Fruit fly (Drosophila melanogaster) whole organism, embryonic: ENCODE data around the gene CG42650.

Experiments
- BtbVII ChIP-seq: fragments of 200-800 bp; sonication (Bioruptor generic); optimal IDR thresholded peaks from 3 replicates; lab custom pipeline; 2017; ENCODE audit warnings: missing biosample characterization, mild to moderate bottlenecking, missing genetic modification characterization
- CG10147 ChIP-seq: fragments of 200-800 bp; sonication (Bioruptor generic); optimal IDR thresholded peaks from 2 replicates; lab custom pipeline; 2019; ENCODE audit warnings: missing biosample characterization, mild to moderate bottlenecking, missing genetic modification characterization, moderate library complexity
- CG10431 ChIP-seq: fragments of 200-800 bp; sonication (Bioruptor generic); optimal IDR thresholded peaks from 3 replicates; lab custom pipeline; 2018; ENCODE audit warnings: missing biosample characterization, mild to moderate bottlenecking, missing genetic modification characterization
- CG12071 ChIP-seq: fragments of 200-800 bp; sonication (Bioruptor generic); optimal IDR thresholded peaks from 3 replicates; lab custom pipeline; 2018; ENCODE audit warnings: missing biosample characterization, mild to moderate bottlenecking, missing genetic modification characterization
- CG12299 ChIP-seq: fragments of 200-800 bp; sonication (Bioruptor generic); optimal IDR thresholded peaks from 2 replicates; lab custom pipeline; 2018; ENCODE audit warnings: missing biosample characterization, mild to moderate bottlenecking, missing genetic modification characterization
- CG13123 ChIP-seq: fragments of 200-800 bp; sonication (Bioruptor generic); optimal IDR thresholded peaks from 2 replicates; lab custom pipeline; 2016; ENCODE audit warnings: missing biosample characterization, missing genetic modification characterization
- CG14050 ChIP-seq: fragments of 200-800 bp; sonication (Bioruptor generic); IDR thresholded peaks from 3 replicates; pipeline ENCODE4 v1.3.6; 2022; ENCODE audit warnings: missing biosample characterization, missing genetic modification characterization
- CG15696 ChIP-seq: fragments of 200-800 bp; sonication (Bioruptor generic); optimal IDR thresholded peaks from 2 replicates; lab custom pipeline; 2019; ENCODE audit warnings: missing biosample characterization, mild to moderate bottlenecking, missing genetic modification characterization, moderate library complexity
- CG16813 ChIP-seq: fragments of 200-800 bp; sonication (Bioruptor generic); IDR thresholded peaks from 3 replicates; pipeline ENCODE4 v1.3.6; 2022; ENCODE audit warnings: missing biosample characterization, missing genetic modification characterization; ENCODE audit not compliant: partially characterized antibody
- CG17385 ChIP-seq: fragments of 200-800 bp; sonication (Bioruptor generic); optimal IDR thresholded peaks from 3 replicates; lab custom pipeline; 2018; ENCODE audit warnings: missing biosample characterization, mild to moderate bottlenecking, missing genetic modification characterization
- CG17802 ChIP-seq: fragments of 200-800 bp; sonication (Bioruptor generic); optimal IDR thresholded peaks from 2 replicates; lab custom pipeline; 2018; ENCODE audit warnings: missing biosample characterization, mild to moderate bottlenecking, missing genetic modification characterization, moderate library complexity
- CG3065 ChIP-seq: fragments of 200-800 bp; sonication (Bioruptor generic); optimal IDR thresholded peaks from 2 replicates; lab custom pipeline; 2016; ENCODE audit warnings: missing biosample characterization, missing genetic modification characterization
- CG34376 ChIP-seq: fragments of 200-800 bp; sonication (Bioruptor generic); optimal IDR thresholded peaks from 2 replicates; lab custom pipeline; 2018; ENCODE audit warnings: missing biosample characterization, mild to moderate bottlenecking, missing genetic modification characterization
- CG3847 ChIP-seq: fragments of 200-800 bp; sonication (Bioruptor generic); IDR thresholded peaks from 2 replicates; pipeline ENCODE4 v1.3.6; 2022; ENCODE audit warnings: missing biosample characterization, missing genetic modification characterization
- CG6854 ChIP-seq: fragments of 200-800 bp; sonication (Bioruptor generic); optimal IDR thresholded peaks from 3 replicates; lab custom pipeline; 2017; ENCODE audit warnings: missing biosample characterization, mild to moderate bottlenecking, missing genetic modification characterization
- CG7987 ChIP-seq: fragments of 200-800 bp; sonication (Bioruptor generic); optimal IDR thresholded peaks from 2 replicates; lab custom pipeline; 2018; ENCODE audit warnings: missing biosample characterization, mild to moderate bottlenecking, missing genetic modification characterization, moderate library complexity
- HLHmδ ChIP-seq: fragments of 200-800 bp; sonication (Bioruptor generic); optimal IDR thresholded peaks from 2 replicates; lab custom pipeline; 2018; ENCODE audit warnings: missing biosample characterization, mild to moderate bottlenecking, missing genetic modification characterization, moderate library complexity
- Jarid2 ChIP-seq: fragments of 200-800 bp; sonication (Bioruptor generic); optimal IDR thresholded peaks from 3 replicates; lab custom pipeline; 2017; ENCODE audit warnings: mild to moderate bottlenecking, missing biosample characterization, missing genetic modification reagents, missing genetic modification characterization
- Lpt ChIP-seq: fragments of >200 bp; optimal IDR thresholded peaks from 2 replicates; lab custom pipeline; 2018; ENCODE audit warnings: missing biosample characterization, missing genetic modification characterization
- MBD-R2 ChIP-seq: fragments of 200-800 bp; sonication (Bioruptor generic); IDR thresholded peaks from 2 replicates; pipeline ENCODE4 v1.3.6; 2022; ENCODE audit warnings: missing biosample characterization, missing genetic modification characterization
- Meics ChIP-seq: fragments of 200-800 bp; sonication (Bioruptor generic); optimal IDR thresholded peaks from 2 replicates; lab custom pipeline; 2017; ENCODE audit warnings: missing biosample characterization, mild to moderate bottlenecking, missing genetic modification characterization
- Oli ChIP-seq: fragments of 200-800 bp; sonication (Bioruptor generic); optimal IDR thresholded peaks from 2 replicates; lab custom pipeline; 2018; ENCODE audit warnings: missing biosample characterization, mild to moderate bottlenecking, missing genetic modification characterization, moderate library complexity
- Scr ChIP-seq: fragments of 200-800 bp; sonication (Bioruptor generic); IDR thresholded peaks from 2 replicates; pipeline ENCODE4 v1.3.6; 2022; ENCODE audit warnings: missing biosample characterization, missing genetic modification characterization; ENCODE audit not compliant: partially characterized antibody
- Sry-δ ChIP-seq: fragments of 200-800 bp; sonication (Bioruptor generic); optimal IDR thresholded peaks from 2 replicates; lab custom pipeline; 2016; ENCODE audit warnings: missing biosample characterization, missing genetic modification characterization
- ase ChIP-seq: fragments of 200-800 bp; sonication (Bioruptor generic); IDR thresholded peaks from 3 replicates; pipeline ENCODE4 v1.3.6; 2022; ENCODE audit warnings: missing biosample characterization, missing genetic modification characterization
- bab2 ChIP-seq: fragments of 200-800 bp; sonication (Bioruptor generic); optimal IDR thresholded peaks from 2 replicates; lab custom pipeline; 2016; ENCODE audit warnings: missing biosample characterization, missing genetic modification characterization
- bbx ChIP-seq: fragments of 200-800 bp; sonication (Bioruptor generic); IDR thresholded peaks from 2 replicates; pipeline ENCODE4 v1.3.6; 2022; ENCODE audit warnings: missing biosample characterization, missing genetic modification characterization; ENCODE audit not compliant: partially characterized antibody
- chinmo ChIP-seq: fragments of 200-800 bp; sonication (Bioruptor generic); IDR thresholded peaks from 4 replicates; pipeline ENCODE4 v1.3.6; 2022; ENCODE audit warnings: missing biosample characterization, missing genetic modification characterization; ENCODE audit not compliant: partially characterized antibody
- corto ChIP-seq: fragments of 200-800 bp; sonication (Bioruptor generic); optimal IDR thresholded peaks from 2 replicates; lab custom pipeline; 2016; ENCODE audit warnings: missing biosample characterization, mild to moderate bottlenecking, missing genetic modification characterization, moderate library complexity
- cwo ChIP-seq: fragments of 200-800 bp; sonication (Bioruptor generic); optimal IDR thresholded peaks from 3 replicates; lab custom pipeline; 2017; ENCODE audit warnings: missing biosample characterization, missing genetic modification characterization, mild to moderate bottlenecking, moderate library complexity, missing genetic modification reagents
- da ChIP-seq: fragments of 200-800 bp; sonication (Bioruptor generic); optimal IDR thresholded peaks from 2 replicates; lab custom pipeline; 2016; ENCODE audit warnings: missing biosample characterization, missing genetic modification characterization
- fd96Cb ChIP-seq: fragments of 200-800 bp; sonication (Bioruptor generic); optimal IDR thresholded peaks from 2 replicates; lab custom pipeline; 2018; ENCODE audit warnings: missing biosample characterization, mild to moderate bottlenecking, missing genetic modification characterization, moderate library complexity
- gfzf ChIP-seq: fragments of 200-800 bp; sonication (Bioruptor generic); optimal IDR thresholded peaks from 2 replicates; lab custom pipeline; 2016; ENCODE audit warnings: missing biosample characterization, mild to moderate bottlenecking, missing genetic modification characterization, moderate library complexity
- grn ChIP-seq: fragments of 200-800 bp; sonication (Bioruptor generic); optimal IDR thresholded peaks from 3 replicates; lab custom pipeline; 2017; ENCODE audit warnings: missing biosample characterization, missing genetic modification characterization
- hbn ChIP-seq: fragments of 200-800 bp; sonication (Bioruptor generic); IDR thresholded peaks from 2 replicates; pipeline ENCODE4 v1.3.6; 2022; ENCODE audit warnings: missing biosample characterization, missing genetic modification characterization; ENCODE audit not compliant: partially characterized antibody
- jing ChIP-seq: fragments of 200-800 bp; sonication (Bioruptor generic); optimal IDR thresholded peaks from 2 replicates; lab custom pipeline; 2018; ENCODE audit warnings: missing biosample characterization, mild to moderate bottlenecking, missing genetic modification characterization
- klu ChIP-seq: fragments of 200-800 bp; sonication (Bioruptor generic); IDR thresholded peaks from 2 replicates; pipeline ENCODE4 v1.3.6; 2022; ENCODE audit warnings: missing biosample characterization, missing genetic modification characterization
- lab ChIP-seq: fragments of 200-800 bp; sonication (Bioruptor generic); optimal IDR thresholded peaks from 3 replicates; lab custom pipeline; 2017; ENCODE audit warnings: missing biosample characterization, missing genetic modification characterization, mild to moderate bottlenecking, moderate library complexity, missing genetic modification reagents
- luna ChIP-seq: fragments of 200-800 bp; sonication (Bioruptor generic); optimal IDR thresholded peaks from 2 replicates; lab custom pipeline; 2016; ENCODE audit warnings: missing biosample characterization, missing genetic modification characterization
- nerfin-1 ChIP-seq: fragments of 200-800 bp; sonication (Bioruptor generic); optimal IDR thresholded peaks from 3 replicates; lab custom pipeline; 2019; ENCODE audit warnings: missing biosample characterization, mild to moderate bottlenecking, missing genetic modification characterization, moderate library complexity
- org-1 ChIP-seq: fragments of 200-800 bp; sonication (Bioruptor generic); optimal IDR thresholded peaks from 2 replicates; lab custom pipeline; 2017; ENCODE audit warnings: missing biosample characterization, missing genetic modification characterization
- pan ChIP-seq, 4 experiments: fragments of >200 bp in 3 of 4; fragments of 200-800 bp in 1 of 4; sonication (Bioruptor generic) in 1 of 4; optimal IDR thresholded peaks in 3 of 4; IDR thresholded peaks in 1 of 4; 2 replicates each; pipeline versions ENCODE4 v1.3.6 to Lab custom; 2017 to 2022; ENCODE audit warnings: missing biosample characterization in 2 of 4, missing genetic modification characterization in 2 of 4, mixed read lengths in 1 of 4
- sens-2 ChIP-seq: fragments of 200-800 bp; sonication (Bioruptor generic); IDR thresholded peaks from 2 replicates; pipeline ENCODE4 v1.3.6; 2022; ENCODE audit warnings: missing biosample characterization, missing genetic modification characterization
- slbo ChIP-seq: fragments of 200-800 bp; sonication (Bioruptor generic); IDR thresholded peaks from 2 replicates; pipeline ENCODE4 v1.3.6; 2022; ENCODE audit warnings: missing biosample characterization, missing genetic modification characterization
- stwl ChIP-seq: fragments of 200-800 bp; sonication (Bioruptor generic); optimal IDR thresholded peaks from 3 replicates; lab custom pipeline; 2018; ENCODE audit warnings: missing biosample characterization, mild to moderate bottlenecking, missing genetic modification characterization, moderate library complexity
- tll ChIP-seq, 2 experiments: fragments of 200-800 bp in 1 of 2; fragments of >200 bp in 1 of 2; sonication (Bioruptor generic) in 1 of 2; optimal IDR thresholded peaks; 2 replicates each; lab custom pipeline; 2017 to 2019; ENCODE audit warnings: missing biosample characterization in 2 of 2, missing genetic modification characterization in 2 of 2, mild to moderate bottlenecking in 1 of 2, moderate library complexity in 1 of 2
- twi ChIP-seq: fragments of 200-800 bp; optimal IDR thresholded peaks from 2 replicates; lab custom pipeline; 2019; ENCODE audit warnings: missing biosample characterization, mild to moderate bottlenecking, missing genetic modification characterization, moderate library complexity
- wor ChIP-seq: fragments of 200-800 bp; sonication (Bioruptor generic); IDR thresholded peaks from 2 replicates; pipeline ENCODE4 v1.3.6; 2022; ENCODE audit warnings: missing biosample characterization, missing genetic modification characterization
- zen ChIP-seq: fragments of 200-800 bp; sonication (Bioruptor generic); optimal IDR thresholded peaks from 3 replicates; lab custom pipeline; 2018; ENCODE audit warnings: missing biosample characterization, mild to moderate bottlenecking, missing genetic modification characterization, moderate library complexity

CG42650 gene

dm6 chr3R:7346445-7346844 is 44.8 kb upstream of the CG42650 start, which contains the start of gene nxf4 (continued):
- TF ChIP-seq bab2 (GFP tag; lab: Kevin White, UChicago) (peak; percentile 81), nerfin-1 (tag; lab: Kevin White, UChicago) (peak; percentile 53), fd96Cb (tag; lab: Kevin White, UChicago) (peak; percentile 35), Oli (tag; lab: Kevin White, UChicago) (peak; percentile 37), pan (optimal IDR thresholded peaks at IDR 0.05; lab: Kevin White, UChicago) (no peak), pan (GFP tag; optimal IDR thresholded peaks at IDR 0.05 in 1 of 2, IDR thresholded peaks at IDR 0.05 in 1 of 2) (peak in 1 of 2 experiments; percentile 60), CG17802 (tag; lab: Kevin White, UChicago) (peak; percentile 73), CG16813 (GFP tag; lab: Robert Waterston, UW) (peak; percentile 49; the same call in 1 of the 3 replicates), MBD-R2 (GFP tag; lab: Robert Waterston, UW) (no peak), corto (no peak), Lpt (GFP tag; lab: Kevin White, UChicago) (peak; percentile 44), stwl (tag; lab: Kevin White, UChicago) (peak; percentile 73), BtbVII (GFP tag; lab: Kevin White, UChicago) (peak; percentile 27), Jarid2 (GFP tag; lab: Kevin White, UChicago) (peak; percentile 22), hbn (GFP tag; lab: Robert Waterston, UW) (no peak), cwo (GFP tag; lab: Kevin White, UChicago) (no peak), twi (no peak), Meics (GFP tag; lab: Kevin White, UChicago) (peak; percentile 75), CG34376 (GFP tag; lab: Kevin White, UChicago) (no peak), grn (peak; percentile 10), CG12299 (tag; lab: Kevin White, UChicago) (no peak), gfzf (GFP tag; lab: Kevin White, UChicago) (no peak), CG10431 (no peak), CG3065 (GFP tag; lab: Kevin White, UChicago) (peak; percentile 62), CG13123 (GFP tag; lab: Kevin White, UChicago) (peak; percentile 35), tll (GFP tag; optimal IDR thresholded peaks at IDR 0.05; lab: Kevin White, UChicago) (no peak), da (GFP tag; lab: Kevin White, UChicago) (peak; percentile 60), chinmo (GFP tag; lab: Robert Waterston, UW) (no peak), Scr (no peak), bbx (GFP tag; lab: Robert Waterston, UW) (no peak), klu (GFP tag; lab: Robert Waterston, UW) (peak; percentile 53), slbo (peak; percentile 89), CG3847 (GFP tag; lab: Robert Waterston, UW) (peak; percentile 79), CG15696 (tag; lab: Kevin White, UChicago) (peak; percentile 84), jing (GFP tag; lab: Kevin White, UChicago) (peak; percentile 64), ase (GFP tag; lab: Robert Waterston, UW) (peak; percentile 65; the same call in 2 of the 3 replicates), CG6854 (no peak), Sry-δ (peak; percentile 30), HLHmδ (GFP tag; lab: Kevin White, UChicago) (no peak), org-1 (GFP tag; lab: Kevin White, UChicago) (peak; percentile 34), CG7987 (GFP tag; lab: Kevin White, UChicago) (no peak), CG17385 (peak; percentile 22), zen (tag; lab: Kevin White, UChicago) (peak; percentile 83), luna (GFP tag; lab: Kevin White, UChicago) (peak; percentile 77), wor (no peak; the same call in 1 of the 2 replicates), lab (GFP tag; lab: Kevin White, UChicago) (peak; percentile 48), CG14050 (GFP tag; lab: Robert Waterston, UW) (peak; percentile 46; the same call in 2 of the 3 replicates), CG12071 (GFP tag; lab: Kevin White, UChicago) (peak; percentile 11), sens-2 (GFP tag; lab: Robert Waterston, UW) (peak; percentile 51; the same call in 1 of the 2 replicates), CG10147 (GFP tag; lab: Kevin White, UChicago) (peak; percentile 58)
